Worm (Caenorhabditis elegans): ENCODE results near the gene nol-56.

ce11 chrV:10398431-10398830, 45.7 kb upstream of the nol-56 start, which contains the start of gene ugt-2:
- TF ChIP-seq lin-15B (tag; optimal IDR thresholded peaks at IDR 0.05): no peak
- TF ChIP-seq nhr-237 (tag; optimal IDR thresholded peaks at IDR 0.05): no peak
- TF ChIP-seq snpc-4 (tag; optimal IDR thresholded peaks at IDR 0.05): no peak
- TF ChIP-seq rnt-1 (tag; optimal IDR thresholded peaks at IDR 0.05): no peak
- TF ChIP-seq nhr-90 (tag; optimal IDR thresholded peaks at IDR 0.05; ENCODE audit: poor library complexity): no peak
